Worm (Caenorhabditis elegans) whole organism, young adult: ENCODE results near the gene Y49E10.27.

Source experiments
- B0261.1 ChIP-seq: sonication (generic microtip); optimal IDR thresholded peaks from 2 replicates; lab custom pipeline; 2016; ENCODE audit warnings: mild to moderate bottlenecking, missing genetic modification characterization, moderate library complexity, missing compliant biosample characterization
- F10E7.11 ChIP-seq: sonication (generic microtip); optimal IDR thresholded peaks from 2 replicates; lab custom pipeline; 2017; ENCODE audit warnings: mild to moderate bottlenecking, missing genetic modification characterization, moderate library complexity, missing compliant biosample characterization
- Y53G8AR.9 ChIP-seq: fragments of 200-800 bp; sonication (Bioruptor generic); conservative IDR thresholded peaks from 2 replicates; pipeline ENCODE4 v1.3.6; 2022; ENCODE audit warnings: missing genetic modification reagents, missing genetic modification characterization, missing compliant biosample characterization
- ama-1 ChIP-seq, 3 experiments: fragments of 150-350 bp in 1 of 3; sonication (generic microtip) in 2 of 3; optimal IDR thresholded peaks; 2 replicates each; lab custom pipeline; 2014 to 2018; ENCODE audit warnings: missing biosample characterization in 2 of 3, missing genetic modification characterization in 2 of 3, missing genetic modification reagents in 2 of 3
- aptf-3 ChIP-seq: fragments of 200-800 bp; sonication (Bioruptor generic); IDR thresholded peaks from 2 replicates; pipeline ENCODE4 v1.3.6; 2022; ENCODE audit warnings: missing genetic modification characterization, missing compliant biosample characterization
- cebp-2 ChIP-seq: fragments of 200-800 bp; sonication (Bioruptor generic); IDR thresholded peaks from 2 replicates; pipeline ENCODE4 v1.3.6; 2022; ENCODE audit warnings: missing genetic modification characterization, missing compliant biosample characterization
- die-1 ChIP-seq: sonication (generic microtip); optimal IDR thresholded peaks from 2 replicates; lab custom pipeline; 2016; ENCODE audit warnings: missing genotype, mild to moderate bottlenecking, missing genetic modification characterization, missing compliant biosample characterization
- efl-1 ChIP-seq: fragments of 150-350 bp; optimal IDR thresholded peaks from 2 replicates; lab custom pipeline; 2014; ENCODE audit warnings: missing biosample characterization, missing genetic modification reagents, missing genetic modification characterization
- him-1 ChIP-seq: sonication (generic microtip); optimal IDR thresholded peaks from 2 replicates; lab custom pipeline; 2016; ENCODE audit warnings: missing genotype, missing genetic modification reagents, missing genetic modification characterization, missing compliant biosample characterization
- lin-35 ChIP-seq, 3 experiments: fragments of 150-350 bp in 2 of 3; sonication (generic microtip) in 1 of 3; optimal IDR thresholded peaks; 2 replicates each; lab custom pipeline; 2014 to 2018; ENCODE audit warnings: missing biosample characterization in 3 of 3, missing genetic modification characterization in 3 of 3, missing genetic modification reagents in 3 of 3
- mcd-1 ChIP-seq: fragments of 200-800 bp; sonication (Bioruptor generic); IDR thresholded peaks from 2 replicates; pipeline ENCODE4 v1.3.6; 2022; ENCODE audit warnings: missing genetic modification reagents, missing genetic modification characterization, missing compliant biosample characterization
- unc-130 ChIP-seq: sonication (generic microtip); optimal IDR thresholded peaks from 2 replicates; lab custom pipeline; 2016; ENCODE audit warnings: missing genetic modification reagents, missing genetic modification characterization, missing compliant biosample characterization
- unc-62 ChIP-seq: fragments of 150-350 bp; optimal IDR thresholded peaks from 2 replicates; lab custom pipeline; 2014; ENCODE audit warnings: missing biosample characterization, missing genetic modification reagents, missing genetic modification characterization

ce11 chrIII:12470589-12470988, 36.4 kb downstream of the Y49E10.27 start:
- TF ChIP-seq F10E7.11: no peak
- TF ChIP-seq unc-130: no peak
- TF ChIP-seq lin-35 (GFP tag; optimal IDR thresholded peaks at IDR 0.05; lab: Kevin White, UChicago): no peak
- TF ChIP-seq efl-1: no peak
- TF ChIP-seq aptf-3 (GFP tag; lab: Robert Waterston, UW): no peak
- TF ChIP-seq B0261.1 (tag; lab: Kevin White, UChicago): no peak
- no peak for TF ChIP-seq die-1 (tag; lab: Kevin White, UChicago)
- no peak for TF ChIP-seq unc-62 (GFP tag; lab: Kevin White, UChicago)
- TF ChIP-seq him-1: no peak
- TF ChIP-seq Y53G8AR.9 (GFP tag; lab: Robert Waterston, UW): no peak
- no peak for TF ChIP-seq ama-1 (optimal IDR thresholded peaks at IDR 0.05; lab: Kevin White, UChicago)
- TF ChIP-seq ama-1 (GFP tag; optimal IDR thresholded peaks at IDR 0.05; lab: Kevin White, UChicago): no peak
- no peak for TF ChIP-seq cebp-2
- TF ChIP-seq mcd-1 (GFP tag; lab: Robert Waterston, UW): no peak
